Worm (Caenorhabditis elegans): ENCODE measurements around the gene F17C11.22.

Gene F17C11.22

DNA sequence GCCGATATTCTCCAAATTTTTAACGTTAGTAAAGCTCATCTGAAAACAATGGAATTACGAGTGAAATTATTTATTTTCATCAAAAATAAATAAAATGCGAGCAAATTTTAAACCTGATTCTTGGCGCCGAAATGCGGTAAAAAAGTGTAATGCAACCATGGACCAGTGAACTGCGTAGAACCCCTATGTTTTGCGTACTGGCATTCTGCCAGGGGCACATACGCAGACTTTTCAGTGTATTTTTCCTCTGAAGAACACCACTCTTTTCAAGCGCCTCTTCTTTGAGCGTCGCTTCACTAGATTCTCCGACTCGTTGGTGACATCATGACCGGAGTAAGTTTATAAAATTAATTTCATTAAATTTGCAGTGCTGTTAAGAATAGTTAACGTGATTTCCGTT is 4.5 kb downstream of the F17C11.22 start, which contains the start of the genes ctf-4 and eef-1G (continued):
- TF ChIP-seq ahr-1 (tag; optimal IDR thresholded peaks at IDR 0.05) (no peak), ceh-18 (tag; optimal IDR thresholded peaks at IDR 0.05) (peak; percentile 62), unc-86 (tag; optimal IDR thresholded peaks at IDR 0.05) (no peak), pat-9 (tag; optimal IDR thresholded peaks at IDR 0.05) (peak; percentile 41), C38D4.7 (GFP tag; optimal IDR thresholded peaks at IDR 0.05) (no peak), hlh-8 (tag; optimal IDR thresholded peaks at IDR 0.05) (peak; percentile 28), syd-9 (tag; optimal IDR thresholded peaks at IDR 0.05) (peak; percentile 25), ceh-34 (tag; optimal IDR thresholded peaks at IDR 0.05) (peak; percentile 69), pqm-1 (tag; optimal IDR thresholded peaks at IDR 0.05) (peak; percentile 62), elt-4 (tag; optimal IDR thresholded peaks at IDR 0.05) (no peak), lin-11 (tag; optimal IDR thresholded peaks at IDR 0.05) (no peak), unc-42 (tag; optimal IDR thresholded peaks at IDR 0.05) (peak; percentile 52), dve-1 (tag; optimal IDR thresholded peaks at IDR 0.05) (peak; percentile 85), zip-5 (tag; optimal IDR thresholded peaks at IDR 0.05) (no peak), sdc-2 (tag; optimal IDR thresholded peaks at IDR 0.05) (no peak), sox-2 (GFP tag; IDR thresholded peaks at IDR 0.05) (no peak), unc-55 (GFP tag; optimal IDR thresholded peaks at IDR 0.05) (peak; percentile 85), hlh-15 (tag; optimal IDR thresholded peaks at IDR 0.05) (no peak)

DNA sequence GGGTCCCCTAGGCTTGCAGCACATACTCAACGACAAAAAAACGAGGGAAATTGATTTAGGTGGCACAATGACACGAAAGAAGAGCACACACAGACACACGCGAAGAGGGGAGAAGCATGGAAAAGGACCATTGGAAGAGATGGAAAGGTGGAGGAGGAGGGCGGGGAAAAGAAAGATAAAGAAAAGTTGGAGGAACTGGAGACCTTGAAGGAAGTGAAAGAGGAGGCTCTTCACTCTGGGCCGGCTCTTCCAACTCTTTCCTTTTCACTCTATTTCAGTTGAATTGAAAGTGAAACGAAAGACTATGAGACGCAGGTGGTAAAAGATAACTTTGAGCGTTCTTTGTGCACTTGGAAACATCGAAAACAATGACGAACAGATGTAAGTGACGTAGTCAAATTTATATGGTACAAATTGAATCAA is 8.5 kb downstream of the F17C11.22 start:
- TF ChIP-seq fax-1 (tag; optimal IDR thresholded peaks at IDR 0.05) (peak; percentile 27), nhr-232 (tag; optimal IDR thresholded peaks at IDR 0.05) (no peak), pag-3 (tag; optimal IDR thresholded peaks at IDR 0.05; ENCODE audit: borderline replicate concordance) (no peak), lim-6 (tag; optimal IDR thresholded peaks at IDR 0.05) (no peak), ceh-18 (tag; optimal IDR thresholded peaks at IDR 0.05) (peak; percentile 93), dve-1 (tag; optimal IDR thresholded peaks at IDR 0.05) (no peak), tbx-2 (tag; optimal IDR thresholded peaks at IDR 0.05) (peak; percentile 48), unc-55 (GFP tag; optimal IDR thresholded peaks at IDR 0.05) (peak; percentile 68), hlh-6 (tag; optimal IDR thresholded peaks at IDR 0.05) (no peak), hlh-30 (tag; optimal IDR thresholded peaks at IDR 0.05; ENCODE audit: insufficient read depth) (no peak), ceh-31 (tag; optimal IDR thresholded peaks at IDR 0.05) (peak; percentile 62), K09A11.1 (tag; optimal IDR thresholded peaks at IDR 0.05; ENCODE audit: insufficient read depth) (no peak), ceh-34 (tag; optimal IDR thresholded peaks at IDR 0.05) (peak; percentile 44), ceh-14 (tag; optimal IDR thresholded peaks at IDR 0.05) (peak; percentile 75), elt-2 (tag; optimal IDR thresholded peaks at IDR 0.05) (no peak), K02D7.2 (tag; optimal IDR thresholded peaks at IDR 0.05) (no peak), ets-4 (tag; optimal IDR thresholded peaks at IDR 0.05) (no peak), nfya-1 (tag; optimal IDR thresholded peaks at IDR 0.05) (peak; percentile 1), rnt-1 (tag; optimal IDR thresholded peaks at IDR 0.05) (peak; percentile 48), C08G9.2 (tag; optimal IDR thresholded peaks at IDR 0.05) (peak; percentile 22), ztf-16 (tag; optimal IDR thresholded peaks at IDR 0.05) (no peak), pros-1 (tag; optimal IDR thresholded peaks at IDR 0.05) (no peak), mec-3 (tag; optimal IDR thresholded peaks at IDR 0.05; ENCODE audit: borderline replicate concordance) (peak; percentile 49), che-1 (tag; optimal IDR thresholded peaks at IDR 0.05) (no peak), unc-42 (tag; optimal IDR thresholded peaks at IDR 0.05) (peak; percentile 94), sdc-2 (tag; optimal IDR thresholded peaks at IDR 0.05) (no peak), pha-2 (tag; optimal IDR thresholded peaks at IDR 0.05) (no peak), ceh-45 (GFP tag; IDR thresholded peaks at IDR 0.05) (no peak), ref-2 (tag; optimal IDR thresholded peaks at IDR 0.05) (peak; percentile 25)

All from whole organism, late embryonic.